Worm (Caenorhabditis elegans): ENCODE results near the gene dph-5.

ce11 chrII:11398787-11399186, 48.8 kb downstream of the dph-5 start:
- TF ChIP-seq elt-3 (tag; optimal IDR thresholded peaks at IDR 0.05) (no peak), ceh-82 (tag; optimal IDR thresholded peaks at IDR 0.05) (no peak), ceh-16 (tag; optimal IDR thresholded peaks at IDR 0.05) (no peak), lin-39 (tag; optimal IDR thresholded peaks at IDR 0.05) (no peak), blmp-1 (tag; optimal IDR thresholded peaks at IDR 0.05; ENCODE audit: insufficient read depth) (no peak), nhr-23 (tag; optimal IDR thresholded peaks at IDR 0.05) (no peak)
